Fruit fly (Drosophila melanogaster) Kc167 (cell line): ENCODE data around the gene CG15429.

ENCODE experiments used
- h ChIP-seq: fragments of >200 bp; optimal IDR thresholded peaks from 3 replicates; lab custom pipeline; 2018; ENCODE audit warnings: missing external identifiers
- psq ChIP-seq: fragments of >200 bp; optimal IDR thresholded peaks from 2 replicates; lab custom pipeline; 2017; ENCODE audit warnings: missing external identifiers

- TF ChIP-seq h (lab: Kevin White, UChicago) (no peak), psq (lab: Kevin White, UChicago) (no peak)
Measured at dm6 chr2L:4364914-4365313, 12.1 kb downstream of the CG15429 start.
